Worm (Caenorhabditis elegans) whole organism, midembryonic: ENCODE results near the gene Y53C12A.3.

Source experiments
- cog-1 ChIP-seq: sonication (generic microtip); optimal IDR thresholded peaks from 2 replicates; lab custom pipeline; 2016; ENCODE audit warnings: missing genetic modification characterization, missing compliant biosample characterization
- flt-1 ChIP-seq: fragments of 200-800 bp; sonication (Bioruptor generic); IDR thresholded peaks from 2 replicates; pipeline ENCODE4 v1.3.6; 2022; ENCODE audit warnings: missing genetic modification characterization, missing compliant biosample characterization
- klf-2 ChIP-seq: fragments of 200-800 bp; sonication (Bioruptor generic); conservative IDR thresholded peaks from 2 replicates; pipeline ENCODE4 v1.3.6; 2022; ENCODE audit warnings: missing genetic modification reagents, missing genetic modification characterization, missing compliant biosample characterization
- med-1 ChIP-seq: sonication (generic microtip); optimal IDR thresholded peaks from 2 replicates; lab custom pipeline; 2017; ENCODE audit warnings: missing genetic modification characterization, mild to moderate bottlenecking, missing compliant biosample characterization, antibody characterized with exemption, missing genetic modification reagents; ENCODE audit not compliant: insufficient read depth
- ref-1 ChIP-seq: fragments of 200-800 bp; sonication (Bioruptor generic); conservative IDR thresholded peaks from 2 replicates; pipeline ENCODE4 v1.3.6; 2022; ENCODE audit warnings: missing genetic modification reagents, missing genetic modification characterization, missing compliant biosample characterization
- tab-1 ChIP-seq: fragments of 200-800 bp; sonication (Bioruptor generic); IDR thresholded peaks from 2 replicates; pipeline ENCODE4 v1.3.6; 2022; ENCODE audit warnings: missing genetic modification characterization, missing compliant biosample characterization
- ztf-23 ChIP-seq: fragments of 200-800 bp; sonication (Bioruptor generic); IDR thresholded peaks from 2 replicates; pipeline ENCODE4 v1.3.6; 2022; ENCODE audit warnings: missing genetic modification reagents, missing genetic modification characterization, missing compliant biosample characterization
- ztf-29 ChIP-seq: fragments of 200-800 bp; sonication (Bioruptor generic); IDR thresholded peaks from 2 replicates; pipeline ENCODE4 v1.3.6; 2022; ENCODE audit warnings: missing genetic modification reagents, missing genetic modification characterization, missing compliant biosample characterization

DNA sequence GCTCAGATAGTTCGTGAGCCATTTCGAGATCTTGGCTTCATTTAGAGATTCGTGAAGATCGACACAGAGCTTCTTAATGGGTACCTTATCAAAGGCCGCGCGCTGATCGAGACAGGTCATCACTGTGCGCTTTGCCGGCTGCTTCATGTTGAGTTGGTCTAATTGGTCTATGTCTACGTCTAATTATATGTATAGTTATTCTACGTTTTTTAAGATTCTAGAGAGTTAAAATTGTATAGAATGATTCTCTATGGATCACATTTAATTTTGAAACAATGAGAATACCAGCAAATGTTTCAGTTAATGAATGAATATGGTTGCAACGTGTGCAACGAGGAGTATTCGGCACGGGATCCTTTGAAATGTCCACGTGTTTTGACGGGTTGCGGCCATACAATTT is 31.4 kb downstream of the Y53C12A.3 start, which contains the start of gene arc-1:
- TF ChIP-seq cog-1: no peak
- TF ChIP-seq klf-2 (GFP tag; lab: Robert Waterston, UW): no peak
- no peak for TF ChIP-seq ztf-23 (GFP tag; lab: Robert Waterston, UW)
- no peak for TF ChIP-seq ref-1 (GFP tag; lab: Robert Waterston, UW)
- TF ChIP-seq flt-1: no peak
- no peak for TF ChIP-seq ztf-29
- TF ChIP-seq med-1 (GFP tag; lab: Kevin White, UChicago): no peak
- TF ChIP-seq tab-1: no peak
